Worm (Caenorhabditis elegans) whole organism, L2 larva: ENCODE results near the gene fard-1.

Experiments used
- C34F6.9 ChIP-seq: fragments of 150-350 bp; optimal IDR thresholded peaks from 2 replicates; lab custom pipeline; 2014; ENCODE audit warnings: missing biosample characterization, missing genetic modification characterization
- F13H6.1 ChIP-seq: sonication (generic microtip); optimal IDR thresholded peaks from 2 replicates; lab custom pipeline; 2016; ENCODE audit warnings: missing genetic modification characterization, missing compliant biosample characterization
- R02D3.7 ChIP-seq: fragments of 150-350 bp; optimal IDR thresholded peaks from 2 replicates; lab custom pipeline; 2014; ENCODE audit warnings: missing biosample characterization, missing genetic modification characterization
- ZK546.5 ChIP-seq: sonication (generic microtip); optimal IDR thresholded peaks from 2 replicates; lab custom pipeline; 2017; ENCODE audit warnings: missing biosample characterization, missing genetic modification characterization
- alr-1 ChIP-seq: fragments of 150-350 bp; optimal IDR thresholded peaks from 2 replicates; lab custom pipeline; 2014; ENCODE audit warnings: missing biosample characterization, missing genetic modification characterization
- aly-2 ChIP-seq: fragments of 150-350 bp; optimal IDR thresholded peaks from 2 replicates; lab custom pipeline; 2014; ENCODE audit warnings: missing biosample characterization, missing genetic modification characterization
- ama-1 ChIP-seq: fragments of 150-350 bp; optimal IDR thresholded peaks from 2 replicates; lab custom pipeline; 2018; ENCODE audit warnings: inconsistent platforms
- blmp-1 ChIP-seq: sonication (generic microtip); optimal IDR thresholded peaks from 2 replicates; lab custom pipeline; 2017; ENCODE audit warnings: missing genetic modification characterization, mild to moderate bottlenecking, missing compliant biosample characterization, antibody characterized with exemption, moderate library complexity; ENCODE audit not compliant: insufficient read depth
- ceh-82 ChIP-seq: fragments of 150-350 bp; optimal IDR thresholded peaks from 2 replicates; lab custom pipeline; 2014; ENCODE audit warnings: missing biosample characterization, missing genetic modification characterization
- crh-2 ChIP-seq: sonication (generic microtip); optimal IDR thresholded peaks from 2 replicates; lab custom pipeline; 2017; ENCODE audit warnings: missing biosample characterization, missing genetic modification characterization
- dmd-4 ChIP-seq: sonication (generic microtip); optimal IDR thresholded peaks from 2 replicates; lab custom pipeline; 2017; ENCODE audit warnings: missing biosample characterization, missing genetic modification characterization
- egl-27 ChIP-seq: sonication (generic microtip); optimal IDR thresholded peaks from 3 replicates; lab custom pipeline; 2017; ENCODE audit warnings: missing biosample characterization, missing genetic modification reagents, missing genetic modification characterization
- elt-1 ChIP-seq: fragments of 150-350 bp; optimal IDR thresholded peaks from 2 replicates; lab custom pipeline; 2014; ENCODE audit warnings: missing biosample characterization, missing genetic modification characterization
- elt-3 ChIP-seq: sonication (generic microtip); optimal IDR thresholded peaks from 2 replicates; lab custom pipeline; 2017; ENCODE audit warnings: missing biosample characterization, missing genetic modification characterization
- fos-1 ChIP-seq: fragments of 150-350 bp; optimal IDR thresholded peaks from 2 replicates; lab custom pipeline; 2014; ENCODE audit warnings: missing biosample characterization, missing genetic modification characterization
- gmeb-1 ChIP-seq: fragments of 150-350 bp; optimal IDR thresholded peaks from 2 replicates; lab custom pipeline; 2014; ENCODE audit warnings: missing biosample characterization, missing genetic modification characterization
- lin-39 ChIP-seq: fragments of 150-350 bp; optimal IDR thresholded peaks from 2 replicates; lab custom pipeline; 2014; ENCODE audit warnings: missing biosample characterization, missing genetic modification reagents, missing genetic modification characterization
- lsy-2 ChIP-seq, 2 experiments: fragments of 150-350 bp in 1 of 2; sonication (generic microtip) in 1 of 2; optimal IDR thresholded peaks; 2 replicates each; lab custom pipeline; 2014 to 2017; ENCODE audit warnings: missing biosample characterization in 2 of 2, missing genetic modification characterization in 2 of 2
- mab-5 ChIP-seq: fragments of 150-350 bp; optimal IDR thresholded peaks from 2 replicates; lab custom pipeline; 2014; ENCODE audit warnings: missing biosample characterization, missing genetic modification characterization
- mbf-1 ChIP-seq: sonication (generic microtip); optimal IDR thresholded peaks from 2 replicates; lab custom pipeline; 2017; ENCODE audit warnings: missing biosample characterization, missing genetic modification characterization
- nhr-10 ChIP-seq: sonication (generic microtip); optimal IDR thresholded peaks from 2 replicates; lab custom pipeline; 2017; ENCODE audit warnings: missing biosample characterization, missing genetic modification characterization
- nhr-12 ChIP-seq: fragments of 150-350 bp; optimal IDR thresholded peaks from 2 replicates; lab custom pipeline; 2014; ENCODE audit warnings: missing biosample characterization, missing genetic modification characterization
- nhr-21 ChIP-seq: fragments of 150-350 bp; optimal IDR thresholded peaks from 2 replicates; lab custom pipeline; 2014; ENCODE audit warnings: missing biosample characterization, missing genetic modification characterization
- nhr-23 ChIP-seq: fragments of 150-350 bp; optimal IDR thresholded peaks from 2 replicates; lab custom pipeline; 2014; ENCODE audit warnings: missing biosample characterization, missing genetic modification reagents, missing genetic modification characterization
- nhr-237 ChIP-seq: fragments of 150-350 bp; optimal IDR thresholded peaks from 2 replicates; lab custom pipeline; 2014; ENCODE audit warnings: missing biosample characterization, missing genetic modification characterization
- nhr-25 ChIP-seq: fragments of 150-350 bp; sonication (generic microtip); optimal IDR thresholded peaks from 3 replicates; lab custom pipeline; 2014; ENCODE audit warnings: missing biosample characterization, missing genetic modification characterization
- nhr-6 ChIP-seq: fragments of 150-350 bp; optimal IDR thresholded peaks from 2 replicates; lab custom pipeline; 2014; ENCODE audit warnings: missing biosample characterization, missing genetic modification characterization
- nhr-77 ChIP-seq: fragments of 150-350 bp; optimal IDR thresholded peaks from 2 replicates; lab custom pipeline; 2014; ENCODE audit warnings: missing biosample characterization, missing genetic modification characterization
- peb-1 ChIP-seq: fragments of 150-350 bp; optimal IDR thresholded peaks from 2 replicates; lab custom pipeline; 2014; ENCODE audit warnings: missing biosample characterization, missing genetic modification characterization
- sem-4 ChIP-seq: fragments of 150-350 bp; optimal IDR thresholded peaks from 2 replicates; lab custom pipeline; 2014; ENCODE audit warnings: missing biosample characterization, missing genetic modification reagents, missing genetic modification characterization
- skn-1 ChIP-seq: sonication (generic microtip); optimal IDR thresholded peaks from 2 replicates; lab custom pipeline; 2017; ENCODE audit warnings: missing biosample characterization, missing genetic modification characterization
- sma-9 ChIP-seq, 2 experiments: fragments of 150-350 bp in 1 of 2; sonication (generic microtip) in 1 of 2; optimal IDR thresholded peaks; 2 replicates each; lab custom pipeline; 2014 to 2016; ENCODE audit warnings: missing genetic modification characterization in 2 of 2, mild to moderate bottlenecking in 1 of 2, missing biosample characterization in 1 of 2, missing compliant biosample characterization in 1 of 2, missing genetic modification reagents in 1 of 2, moderate library complexity in 1 of 2
- snpc-4 ChIP-seq: fragments of 150-350 bp; optimal IDR thresholded peaks from 2 replicates; lab custom pipeline; 2014; ENCODE audit warnings: missing biosample characterization, missing genetic modification characterization
- unc-62 ChIP-seq: fragments of 150-350 bp; optimal IDR thresholded peaks from 2 replicates; lab custom pipeline; 2014; ENCODE audit warnings: missing biosample characterization, missing genetic modification reagents, missing genetic modification characterization
- zag-1 ChIP-seq: fragments of 150-350 bp; optimal IDR thresholded peaks from 2 replicates; lab custom pipeline; 2014; ENCODE audit warnings: missing biosample characterization, missing genetic modification characterization
- ztf-1 ChIP-seq: fragments of 200-800 bp; sonication (Bioruptor generic); conservative IDR thresholded peaks from 2 replicates; pipeline ENCODE4 v1.3.6; 2022; ENCODE audit warnings: missing genetic modification characterization, missing compliant biosample characterization
- ztf-11 ChIP-seq: sonication (generic microtip); optimal IDR thresholded peaks from 2 replicates; lab custom pipeline; 2017; ENCODE audit warnings: missing biosample characterization, missing genetic modification characterization
- ztf-4 ChIP-seq: fragments of 150-350 bp; optimal IDR thresholded peaks from 2 replicates; lab custom pipeline; 2014; ENCODE audit warnings: missing biosample characterization, missing genetic modification characterization

The fard-1 gene

DNA sequence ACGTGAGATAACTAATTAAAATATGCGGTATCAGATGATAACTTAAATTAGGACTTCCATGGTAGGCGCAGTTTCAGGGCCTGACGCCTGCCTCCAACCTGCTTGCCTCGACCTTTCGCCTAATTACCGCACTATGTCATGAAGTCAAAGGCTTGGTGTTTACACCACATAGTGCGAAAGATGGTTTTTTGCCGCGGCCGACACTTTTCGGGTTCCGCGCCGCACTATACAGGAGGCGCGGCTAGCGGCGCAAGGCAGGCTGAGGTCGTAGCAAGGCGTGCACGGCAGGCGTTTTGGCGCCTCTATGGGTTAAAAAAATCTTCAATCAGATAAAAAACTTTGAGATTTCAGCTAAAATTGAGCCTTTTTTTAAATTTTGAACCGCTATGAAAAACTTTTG, 27.5 kb downstream of the fard-1 start:
- TF ChIP-seq elt-3 (no peak), gmeb-1 (tag; lab: Kevin White, UChicago) (no peak), nhr-237 (no peak), ztf-4 (tag; lab: Kevin White, UChicago) (no peak), snpc-4 (peak; percentile 67)

DNA sequence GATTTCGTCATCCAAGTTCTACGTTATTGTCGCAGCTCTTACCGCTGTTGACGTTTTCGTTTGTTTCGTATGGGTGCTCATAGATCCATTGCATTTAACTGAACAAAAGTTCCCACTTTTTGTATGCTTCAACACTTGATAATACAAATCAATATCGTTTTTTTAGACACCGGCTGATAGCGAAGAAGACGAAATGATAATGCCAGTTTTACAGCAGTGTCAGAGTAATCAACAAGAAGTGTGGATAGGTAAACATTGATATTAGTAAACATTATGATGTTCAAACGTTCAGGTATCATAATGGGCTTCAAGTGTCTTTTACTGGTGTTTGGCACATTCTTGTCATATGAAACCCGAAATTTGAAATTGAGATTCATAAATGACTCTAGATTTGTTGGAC, 33.1 kb downstream of the fard-1 start:
- TF ChIP-seq unc-62 (GFP tag; lab: Kevin White, UChicago) (no peak), nhr-6 (no peak), nhr-25 (tag; lab: Kevin White, UChicago) (no peak), elt-1 (tag; lab: Kevin White, UChicago) (no peak), crh-2 (tag; lab: Kevin White, UChicago) (no peak), skn-1 (tag; lab: Kevin White, UChicago) (no peak), F13H6.1 (tag; lab: Kevin White, UChicago) (no peak), gmeb-1 (tag; lab: Kevin White, UChicago) (no peak), zag-1 (tag; lab: Kevin White, UChicago) (no peak), alr-1 (tag; lab: Kevin White, UChicago) (no peak), ztf-4 (tag; lab: Kevin White, UChicago) (no peak), elt-3 (no peak), peb-1 (tag; lab: Kevin White, UChicago) (no peak), snpc-4 (no peak), ama-1 (lab: Kevin White, UChicago) (no peak), ztf-1 (GFP tag; lab: Robert Waterston, UW) (no peak), lsy-2 (tag; optimal IDR thresholded peaks at IDR 0.05; lab: Kevin White, UChicago) (no peak), nhr-10 (tag; lab: Kevin White, UChicago) (no peak), dmd-4 (tag; lab: Kevin White, UChicago) (no peak), aly-2 (no peak)

DNA sequence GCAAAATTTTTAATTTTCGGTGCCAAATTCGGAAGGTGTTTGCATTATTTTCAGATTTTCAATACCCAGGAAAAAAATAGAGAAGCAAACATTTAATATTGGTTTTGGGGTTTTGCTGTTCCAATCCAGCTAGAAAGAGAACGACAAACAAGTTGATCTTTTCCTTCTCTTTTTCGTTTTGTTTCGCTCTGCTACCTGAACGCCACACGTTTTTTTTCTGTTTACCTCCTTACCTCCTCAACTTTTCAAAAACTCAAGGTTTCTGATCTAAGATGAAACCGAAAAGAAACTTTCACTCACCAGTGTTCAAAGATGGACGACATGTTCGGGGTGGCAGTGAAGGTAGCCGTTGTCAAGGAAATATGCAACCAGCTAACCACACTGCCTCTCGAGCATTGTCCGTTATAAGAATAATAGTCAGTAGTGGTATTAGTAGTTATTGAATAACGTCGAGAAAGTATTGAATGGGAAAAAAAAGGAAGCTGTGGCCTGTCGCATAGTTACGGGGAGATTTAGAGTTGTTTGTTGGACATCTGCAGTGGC, 36.4 kb downstream of the fard-1 start:
- TF ChIP-seq nhr-21 (tag; lab: Kevin White, UChicago) (no peak), ZK546.5 (tag; lab: Kevin White, UChicago) (no peak), nhr-23 (tag; lab: Kevin White, UChicago) (no peak), nhr-12 (no peak), crh-2 (tag; lab: Kevin White, UChicago) (peak; percentile 34), blmp-1 (peak; percentile 21), nhr-10 (tag; lab: Kevin White, UChicago) (no peak)

DNA sequence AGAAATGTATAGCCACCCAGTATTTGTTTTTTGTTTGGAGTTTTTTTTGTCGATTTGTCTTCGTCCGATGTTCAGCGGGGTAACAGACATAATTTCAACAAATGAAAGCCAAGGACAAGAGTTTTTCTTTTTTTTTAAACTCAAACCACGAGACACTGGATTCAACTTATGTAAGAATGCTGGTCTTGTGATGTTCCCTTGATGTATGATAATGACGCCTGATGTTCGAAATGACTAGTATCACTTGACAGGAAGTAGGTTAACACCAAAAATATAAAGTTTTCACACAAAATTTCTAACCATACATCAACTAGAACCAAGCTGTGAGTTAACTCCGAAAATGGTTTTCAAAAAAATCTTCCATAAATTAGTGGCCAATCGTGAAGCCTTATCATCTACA, 37.1 kb downstream of the fard-1 start:
- TF ChIP-seq alr-1 (tag; lab: Kevin White, UChicago) (no peak), ZK546.5 (tag; lab: Kevin White, UChicago) (no peak), mab-5 (tag; lab: Kevin White, UChicago) (no peak), R02D3.7 (tag; lab: Kevin White, UChicago) (no peak), mbf-1 (tag; lab: Kevin White, UChicago) (no peak), ztf-1 (GFP tag; lab: Robert Waterston, UW) (no peak), ztf-4 (tag; lab: Kevin White, UChicago) (no peak)

ce11 chrX:2970804-2971395, 37.7 kb downstream of the fard-1 start:
- peak; percentile 17 for TF ChIP-seq fos-1 (tag; lab: Kevin White, UChicago)
- TF ChIP-seq ama-1 (lab: Kevin White, UChicago), result peak; percentile 13
- peak; percentile 10 for TF ChIP-seq sma-9 (GFP tag; optimal IDR thresholded peaks at IDR 0.05; lab: Kevin White, UChicago)
- TF ChIP-seq sma-9 (tag; optimal IDR thresholded peaks at IDR 0.05; lab: Kevin White, UChicago), result no peak
- TF ChIP-seq nhr-77 (tag; lab: Kevin White, UChicago), result no peak
- peak; percentile 72 for TF ChIP-seq crh-2 (tag; lab: Kevin White, UChicago)

DNA sequence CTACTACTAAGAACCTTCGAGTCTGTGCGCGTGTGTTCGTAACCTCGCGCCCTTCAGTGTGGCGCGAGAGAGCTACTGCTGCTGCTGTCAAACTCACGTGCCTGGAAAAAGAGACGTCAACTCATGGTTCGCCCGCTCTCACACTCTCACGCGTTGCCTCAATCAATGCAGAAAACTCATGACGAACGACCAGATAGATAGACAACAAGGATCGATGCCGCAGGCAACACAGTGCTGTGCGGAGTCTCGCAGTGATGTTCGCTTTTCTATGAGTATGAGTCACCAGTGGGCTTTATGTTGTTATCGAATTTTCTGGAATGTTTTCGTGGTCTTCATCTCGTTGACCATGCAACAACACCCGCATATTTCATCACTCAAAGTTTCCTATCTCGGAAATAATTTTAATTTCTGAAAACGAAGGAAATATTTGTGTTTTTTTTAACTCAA, 38.4 kb downstream of the fard-1 start:
- TF ChIP-seq ceh-82 (tag; lab: Kevin White, UChicago), result peak; percentile 51
- peak; percentile 43 for TF ChIP-seq egl-27
- no peak for TF ChIP-seq mbf-1 (tag; lab: Kevin White, UChicago)
- TF ChIP-seq lsy-2 (tag; optimal IDR thresholded peaks at IDR 0.05; lab: Kevin White, UChicago), result peak; percentile 9 to 83
- no peak for TF ChIP-seq ztf-1 (GFP tag; lab: Robert Waterston, UW)
- TF ChIP-seq nhr-25 (tag; lab: Kevin White, UChicago), result no peak
- TF ChIP-seq gmeb-1 (tag; lab: Kevin White, UChicago), result peak; percentile 3
- TF ChIP-seq nhr-12, result no peak
- no peak for TF ChIP-seq dmd-4 (tag; lab: Kevin White, UChicago)
- TF ChIP-seq ama-1 (lab: Kevin White, UChicago), result peak; percentile 72
- no peak for TF ChIP-seq R02D3.7 (tag; lab: Kevin White, UChicago)
- no peak for TF ChIP-seq alr-1 (tag; lab: Kevin White, UChicago)
- TF ChIP-seq zag-1 (tag; lab: Kevin White, UChicago), result peak; percentile 59
- no peak for TF ChIP-seq skn-1 (tag; lab: Kevin White, UChicago)
- no peak for TF ChIP-seq nhr-6
- no peak for TF ChIP-seq lin-39 (tag; lab: Kevin White, UChicago)
- TF ChIP-seq ztf-11 (tag; lab: Kevin White, UChicago), result no peak
- TF ChIP-seq nhr-77 (tag; lab: Kevin White, UChicago), result no peak
- no peak for TF ChIP-seq snpc-4
- peak; percentile 93 for TF ChIP-seq C34F6.9
- TF ChIP-seq peb-1 (tag; lab: Kevin White, UChicago), result no peak
- peak; percentile 73 for TF ChIP-seq fos-1 (tag; lab: Kevin White, UChicago)
- TF ChIP-seq blmp-1, result peak; percentile 2
- TF ChIP-seq nhr-10 (tag; lab: Kevin White, UChicago), result peak; percentile 51
- peak; percentile 58 for TF ChIP-seq crh-2 (tag; lab: Kevin White, UChicago)
- peak; percentile 81 for TF ChIP-seq sem-4
